Worm (Caenorhabditis elegans) whole organism, mixed stage, embryonic: ENCODE data around the gene F47B7.5.

Source experiments
- ceh-43 ChIP-seq: fragments of 200-800 bp; sonication (Bioruptor generic); optimal IDR thresholded peaks from 2 replicates; lab custom pipeline; 2018; ENCODE audit warnings: mild to moderate bottlenecking, missing genetic modification characterization, moderate library complexity, missing compliant biosample characterization
- nhr-237 ChIP-seq: fragments of 150-350 bp; optimal IDR thresholded peaks from 2 replicates; lab custom pipeline; 2014; ENCODE audit warnings: missing biosample characterization, missing genetic modification characterization

DNA sequence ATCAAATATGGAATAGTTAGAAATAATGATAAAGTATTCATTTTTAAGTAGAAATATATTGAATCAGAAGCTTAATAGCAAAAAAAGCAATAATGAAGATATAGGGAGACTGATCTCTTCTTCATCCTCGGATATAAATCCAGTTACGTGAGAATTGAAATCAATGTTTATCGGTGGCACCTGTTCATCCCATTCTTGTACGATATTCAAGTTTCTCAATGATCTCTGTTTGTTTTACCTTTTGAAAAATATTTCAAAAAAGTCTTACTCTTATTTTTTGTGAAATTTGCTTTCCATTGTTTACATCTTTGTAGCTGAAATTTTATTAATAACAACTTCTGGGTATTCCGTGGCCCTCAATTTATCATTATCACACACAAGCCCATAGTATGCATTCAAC is 10.2 kb downstream of the F47B7.5 start, which contains the start of gene T14G12.12:
- TF ChIP-seq nhr-237 (tag; lab: Kevin White, UChicago) (no peak), ceh-43 (GFP tag; lab: Kevin White, UChicago) (no peak)
